Fruit fly (Drosophila melanogaster) whole organism, embryonic: ENCODE results near the gene Srp9.

Experiments used
- Ada2b ChIP-seq: fragments of 200-800 bp; sonication (Bioruptor generic); IDR thresholded peaks from 2 replicates; pipeline ENCODE4 v1.3.6; 2022; ENCODE audit warnings: missing biosample characterization, missing genetic modification characterization
- B-H1 ChIP-seq: fragments of 200-800 bp; sonication (Bioruptor generic); IDR thresholded peaks from 3 replicates; pipeline ENCODE4 v1.3.6; 2022; ENCODE audit warnings: missing biosample characterization, missing genetic modification characterization
- CG10274 ChIP-seq: fragments of 200-800 bp; sonication (Bioruptor generic); optimal IDR thresholded peaks from 3 replicates; lab custom pipeline; 2017; ENCODE audit warnings: missing biosample characterization, mild to moderate bottlenecking, missing genetic modification characterization
- CG11085 ChIP-seq: fragments of 200-800 bp; sonication (Bioruptor generic); IDR thresholded peaks from 2 replicates; pipeline ENCODE4 v1.3.6; 2022; ENCODE audit warnings: missing biosample characterization, missing genetic modification characterization
- CG11398 ChIP-seq: fragments of 200-800 bp; sonication (Bioruptor generic); optimal IDR thresholded peaks from 2 replicates; lab custom pipeline; 2016; ENCODE audit warnings: missing biosample characterization, missing genetic modification characterization
- CG12104 ChIP-seq: fragments of 200-800 bp; sonication (Bioruptor generic); optimal IDR thresholded peaks from 3 replicates; lab custom pipeline; 2016; ENCODE audit warnings: missing biosample characterization, missing genetic modification characterization
- CG12155 ChIP-seq: fragments of 200-800 bp; sonication (Bioruptor generic); optimal IDR thresholded peaks from 3 replicates; lab custom pipeline; 2016; ENCODE audit warnings: missing biosample characterization, missing genetic modification characterization
- CG14441 ChIP-seq: fragments of 200-800 bp; sonication (Bioruptor generic); IDR thresholded peaks from 2 replicates; pipeline ENCODE4 v1.3.6; 2022; ENCODE audit warnings: missing biosample characterization, missing genetic modification characterization
- CG15514 ChIP-seq: fragments of 200-800 bp; sonication (Bioruptor generic); optimal IDR thresholded peaks from 3 replicates; lab custom pipeline; 2017; ENCODE audit warnings: missing biosample characterization, missing genetic modification characterization, mild to moderate bottlenecking, moderate library complexity, missing genetic modification reagents
- CG17802 ChIP-seq: fragments of 200-800 bp; sonication (Bioruptor generic); optimal IDR thresholded peaks from 2 replicates; lab custom pipeline; 2018; ENCODE audit warnings: missing biosample characterization, mild to moderate bottlenecking, missing genetic modification characterization, moderate library complexity
- CG17912 ChIP-seq: fragments of 200-800 bp; sonication (Bioruptor generic); optimal IDR thresholded peaks from 2 replicates; lab custom pipeline; 2018; ENCODE audit warnings: missing biosample characterization, mild to moderate bottlenecking, missing genetic modification characterization
- CG2678 ChIP-seq: fragments of 200-800 bp; sonication (Bioruptor generic); optimal IDR thresholded peaks from 3 replicates; lab custom pipeline; 2019; ENCODE audit warnings: missing biosample characterization, mild to moderate bottlenecking, missing genetic modification characterization, moderate library complexity
- CG3838 ChIP-seq: fragments of 200-800 bp; sonication (Bioruptor generic); optimal IDR thresholded peaks from 3 replicates; lab custom pipeline; 2016; ENCODE audit warnings: missing biosample characterization, missing genetic modification characterization
- CG3995 ChIP-seq: fragments of 200-800 bp; sonication (Bioruptor generic); optimal IDR thresholded peaks from 3 replicates; lab custom pipeline; 2016; ENCODE audit warnings: missing biosample characterization, missing genetic modification characterization
- CG4820 ChIP-seq: fragments of 200-800 bp; sonication (Bioruptor generic); optimal IDR thresholded peaks from 3 replicates; lab custom pipeline; 2016; ENCODE audit warnings: missing biosample characterization, missing genetic modification characterization
- CG6272 ChIP-seq: fragments of 200-800 bp; sonication (Bioruptor generic); IDR thresholded peaks from 2 replicates; pipeline ENCODE4 v1.3.6; 2022; ENCODE audit warnings: missing biosample characterization, missing genetic modification characterization
- CG6683 ChIP-seq: fragments of 200-800 bp; sonication (Bioruptor generic); optimal IDR thresholded peaks from 2 replicates; lab custom pipeline; 2017; ENCODE audit warnings: missing biosample characterization, mild to moderate bottlenecking, missing genetic modification characterization, missing genetic modification reagents
- CG8765 ChIP-seq: fragments of 200-800 bp; sonication (Bioruptor generic); IDR thresholded peaks from 2 replicates; pipeline ENCODE4 v1.3.6; 2022; ENCODE audit warnings: missing biosample characterization, missing genetic modification characterization
- CG9797 ChIP-seq: fragments of 200-800 bp; sonication (Bioruptor generic); optimal IDR thresholded peaks from 3 replicates; lab custom pipeline; 2018; ENCODE audit warnings: missing biosample characterization, mild to moderate bottlenecking, missing genetic modification characterization
- Dp ChIP-seq: fragments of 200-800 bp; sonication (Bioruptor generic); optimal IDR thresholded peaks from 2 replicates; lab custom pipeline; 2018; ENCODE audit warnings: missing biosample characterization, mild to moderate bottlenecking, missing genetic modification characterization, moderate library complexity
- Gug ChIP-seq: fragments of 200-800 bp; sonication (Bioruptor generic); IDR thresholded peaks from 4 replicates; pipeline ENCODE4 v1.3.6; 2022; ENCODE audit warnings: missing biosample characterization, missing genetic modification characterization
- H15 ChIP-seq: fragments of 200-800 bp; sonication (Bioruptor generic); IDR thresholded peaks from 3 replicates; pipeline ENCODE4 v1.3.6; 2022; ENCODE audit warnings: missing biosample characterization, missing genetic modification characterization
- Hr39 ChIP-seq: fragments of >200 bp; optimal IDR thresholded peaks from 2 replicates; lab custom pipeline; 2017
- Hr51 ChIP-seq, 2 experiments: fragments of 200-800 bp; sonication (Bioruptor generic); optimal IDR thresholded peaks; 2 replicates in 1 of 2; 3 replicates in 1 of 2; lab custom pipeline; 2016 to 2018; ENCODE audit warnings: missing biosample characterization in 2 of 2, missing genetic modification characterization in 2 of 2, mild to moderate bottlenecking in 1 of 2, moderate library complexity in 1 of 2
- Jarid2 ChIP-seq: fragments of 200-800 bp; sonication (Bioruptor generic); optimal IDR thresholded peaks from 3 replicates; lab custom pipeline; 2017; ENCODE audit warnings: mild to moderate bottlenecking, missing biosample characterization, missing genetic modification reagents, missing genetic modification characterization
- MESR4 ChIP-seq: fragments of 200-800 bp; sonication (Bioruptor generic); optimal IDR thresholded peaks from 2 replicates; lab custom pipeline; 2018; ENCODE audit warnings: missing biosample characterization, mild to moderate bottlenecking, missing genetic modification characterization, moderate library complexity
- Max ChIP-seq: fragments of 200-800 bp; sonication (Bioruptor generic); optimal IDR thresholded peaks from 2 replicates; lab custom pipeline; 2016; ENCODE audit warnings: missing biosample characterization, mild to moderate bottlenecking, missing genetic modification characterization
- Taf1 ChIP-seq: fragments of 200-800 bp; sonication (Bioruptor generic); IDR thresholded peaks from 2 replicates; pipeline ENCODE4 v1.3.6; 2022; ENCODE audit warnings: missing biosample characterization, missing genetic modification characterization
- ab ChIP-seq: fragments of 200-800 bp; sonication (Bioruptor generic); optimal IDR thresholded peaks from 2 replicates; lab custom pipeline; 2016; ENCODE audit warnings: missing biosample characterization, missing genetic modification characterization
- ara ChIP-seq: fragments of 200-800 bp; sonication (Bioruptor generic); IDR thresholded peaks from 2 replicates; pipeline ENCODE4 v1.3.6; 2022; ENCODE audit warnings: missing biosample characterization, missing genetic modification characterization
- ci ChIP-seq: fragments of 200-800 bp; sonication (Bioruptor generic); IDR thresholded peaks from 3 replicates; pipeline ENCODE4 v1.3.6; 2022; ENCODE audit warnings: missing biosample characterization, missing genetic modification characterization
- dm ChIP-seq: fragments of 200-800 bp; sonication (Bioruptor generic); optimal IDR thresholded peaks from 3 replicates; lab custom pipeline; 2016; ENCODE audit warnings: missing biosample characterization, missing genetic modification characterization
- dmrt11E ChIP-seq: fragments of 200-800 bp; sonication (Bioruptor generic); optimal IDR thresholded peaks from 3 replicates; lab custom pipeline; 2018; ENCODE audit warnings: missing biosample characterization, mild to moderate bottlenecking, missing genetic modification characterization, moderate library complexity
- gce ChIP-seq: fragments of 200-800 bp; sonication (Bioruptor generic); IDR thresholded peaks from 3 replicates; pipeline ENCODE4 v1.3.6; 2022; ENCODE audit warnings: missing biosample characterization, missing genetic modification characterization
- gem ChIP-seq: fragments of 200-800 bp; sonication (Bioruptor generic); optimal IDR thresholded peaks from 2 replicates; lab custom pipeline; 2019; ENCODE audit warnings: missing biosample characterization, mild to moderate bottlenecking, missing genetic modification characterization, moderate library complexity
- grn ChIP-seq: fragments of 200-800 bp; sonication (Bioruptor generic); optimal IDR thresholded peaks from 3 replicates; lab custom pipeline; 2017; ENCODE audit warnings: missing biosample characterization, missing genetic modification characterization
- gsb-n ChIP-seq: fragments of 200-800 bp; sonication (Bioruptor generic); optimal IDR thresholded peaks from 3 replicates; lab custom pipeline; 2018; ENCODE audit warnings: missing biosample characterization, mild to moderate bottlenecking, missing genetic modification characterization
- insv ChIP-seq, 2 experiments: fragments of 200-800 bp; sonication (Bioruptor generic); optimal IDR thresholded peaks; 3 replicates each; lab custom pipeline; 2016 to 2018; ENCODE audit warnings: missing biosample characterization in 2 of 2, missing genetic modification characterization in 2 of 2
- klu ChIP-seq: fragments of 200-800 bp; sonication (Bioruptor generic); IDR thresholded peaks from 2 replicates; pipeline ENCODE4 v1.3.6; 2022; ENCODE audit warnings: missing biosample characterization, missing genetic modification characterization
- mirr ChIP-seq: fragments of 200-800 bp; sonication (Bioruptor generic); optimal IDR thresholded peaks from 3 replicates; lab custom pipeline; 2018; ENCODE audit warnings: missing biosample characterization, mild to moderate bottlenecking, missing genetic modification characterization
- oc ChIP-seq: fragments of 200-800 bp; sonication (Bioruptor generic); optimal IDR thresholded peaks from 2 replicates; lab custom pipeline; 2018; ENCODE audit warnings: missing biosample characterization, mild to moderate bottlenecking, missing genetic modification characterization, moderate library complexity
- pho ChIP-seq: fragments of 200-800 bp; sonication (Bioruptor generic); optimal IDR thresholded peaks from 2 replicates; lab custom pipeline; 2016; ENCODE audit warnings: missing biosample characterization, missing genetic modification characterization
- ranshi ChIP-seq: fragments of 200-800 bp; sonication (Bioruptor generic); IDR thresholded peaks from 2 replicates; pipeline ENCODE4 v1.3.6; 2022; ENCODE audit warnings: missing biosample characterization, missing genetic modification characterization
- rib ChIP-seq: fragments of 200-800 bp; sonication (Bioruptor generic); IDR thresholded peaks from 2 replicates; pipeline ENCODE4 v1.3.6; 2022; ENCODE audit warnings: missing biosample characterization, missing genetic modification characterization
- ro ChIP-seq: fragments of 200-800 bp; sonication (Bioruptor generic); IDR thresholded peaks from 2 replicates; pipeline ENCODE4 v1.3.6; 2022; ENCODE audit warnings: missing biosample characterization, missing genetic modification characterization
- seq ChIP-seq: fragments of 200-800 bp; sonication (Bioruptor generic); IDR thresholded peaks from 2 replicates; pipeline ENCODE4 v1.3.6; 2022; ENCODE audit warnings: missing biosample characterization, missing genetic modification characterization
- tin ChIP-seq: fragments of 200-800 bp; sonication (Bioruptor generic); optimal IDR thresholded peaks from 3 replicates; lab custom pipeline; 2016; ENCODE audit warnings: missing biosample characterization, missing genetic modification characterization
- toy ChIP-seq: fragments of 200-800 bp; sonication (Bioruptor generic); IDR thresholded peaks from 2 replicates; pipeline ENCODE4 v1.3.6; 2022; ENCODE audit warnings: missing biosample characterization, missing genetic modification characterization
- vfl ChIP-seq: fragments of 200-800 bp; sonication (Bioruptor generic); optimal IDR thresholded peaks from 2 replicates; lab custom pipeline; 2016; ENCODE audit warnings: missing biosample characterization, missing genetic modification characterization
- yki ChIP-seq: fragments of >200 bp; optimal IDR thresholded peaks from 3 replicates; lab custom pipeline; 2018
- zfh1 ChIP-seq: fragments of 200-800 bp; sonication (Bioruptor generic); IDR thresholded peaks from 3 replicates; pipeline ENCODE4 v1.3.6; 2022; ENCODE audit warnings: missing biosample characterization, missing genetic modification characterization

Gene Srp9

dm6 chr3L:7911765-7912556 lies 24.2 kb upstream of the Srp9 start, which contains the start of the genes pbl and CG8281 (continued):
- TF ChIP-seq ranshi: peak; percentile 42
- TF ChIP-seq Max (GFP tag; lab: Kevin White, UChicago): no peak
- no peak; the same call in 1 of the 2 replicates for TF ChIP-seq rib
- no peak for TF ChIP-seq Gug (GFP tag; lab: Robert Waterston, UW)
- no peak for TF ChIP-seq H15 (GFP tag; lab: Robert Waterston, UW)
- TF ChIP-seq Jarid2 (GFP tag; lab: Kevin White, UChicago): peak; percentile 24
- peak; percentile 69 for TF ChIP-seq CG2678 (tag; lab: Kevin White, UChicago)
- TF ChIP-seq mirr: peak; percentile 19
- no peak for TF ChIP-seq insv (GFP tag; optimal IDR thresholded peaks at IDR 0.05; lab: Kevin White, UChicago)
- peak; percentile 69 for TF ChIP-seq CG14441 (GFP tag; lab: Robert Waterston, UW)
- no peak for TF ChIP-seq ro (GFP tag; lab: Robert Waterston, UW)
- no peak for TF ChIP-seq CG8765 (GFP tag; lab: Robert Waterston, UW)
- no peak for TF ChIP-seq Taf1
- TF ChIP-seq MESR4 (GFP tag; lab: Kevin White, UChicago): peak; percentile 99
- peak; percentile 15 for TF ChIP-seq CG4820
- peak; percentile 44; the same call in 1 of the 2 replicates for TF ChIP-seq Ada2b (GFP tag; lab: Robert Waterston, UW)
- TF ChIP-seq CG6683 (GFP tag; lab: Kevin White, UChicago): no peak
- no peak for TF ChIP-seq vfl (GFP tag; lab: Kevin White, UChicago)
- no peak for TF ChIP-seq gce
- TF ChIP-seq Dp (GFP tag; lab: Kevin White, UChicago): peak; percentile 90
- no peak for TF ChIP-seq CG3838 (GFP tag; lab: Kevin White, UChicago)
- TF ChIP-seq pho (GFP tag; lab: Kevin White, UChicago): peak; percentile 31
- TF ChIP-seq CG17912: no peak
- no peak for TF ChIP-seq yki (lab: Kevin White, UChicago)
- no peak for TF ChIP-seq CG11085
- peak; percentile 65 for TF ChIP-seq gem
- TF ChIP-seq grn: no peak
- no peak for TF ChIP-seq B-H1 (GFP tag; lab: Robert Waterston, UW)
- TF ChIP-seq CG10274 (GFP tag; lab: Kevin White, UChicago): no peak
- TF ChIP-seq CG17802 (tag; lab: Kevin White, UChicago): no peak
- TF ChIP-seq dmrt11E (tag; lab: Kevin White, UChicago): peak; percentile 44
- TF ChIP-seq klu (GFP tag; lab: Robert Waterston, UW): no peak
- TF ChIP-seq zfh1 (GFP tag; lab: Robert Waterston, UW): peak; percentile 68
- TF ChIP-seq Hr39 (lab: Kevin White, UChicago): no peak
- TF ChIP-seq CG9797: peak; percentile 90
- peak; percentile 71 for TF ChIP-seq CG12155 (GFP tag; lab: Kevin White, UChicago)
- peak; percentile 18 for TF ChIP-seq CG12104
- TF ChIP-seq toy (GFP tag; lab: Robert Waterston, UW): no peak
- no peak for TF ChIP-seq CG11398 (GFP tag; lab: Kevin White, UChicago)
- TF ChIP-seq CG3995: peak; percentile 20
- no peak for TF ChIP-seq ara
- no peak for TF ChIP-seq oc (tag; lab: Kevin White, UChicago)
- peak; percentile 79 for TF ChIP-seq CG15514 (GFP tag; lab: Kevin White, UChicago)
- TF ChIP-seq seq (GFP tag; lab: Robert Waterston, UW): 0 out of 2 replicates have a peak, but pooled peaks have one; percentile 6
- no peak for TF ChIP-seq ab (GFP tag; lab: Kevin White, UChicago)
- TF ChIP-seq tin: peak; percentile 66
- TF ChIP-seq Hr51 (GFP tag; optimal IDR thresholded peaks at IDR 0.05; lab: Kevin White, UChicago): peak in 1 of 2 experiments; percentile 65
- no peak for TF ChIP-seq gsb-n (tag; lab: Kevin White, UChicago)
- TF ChIP-seq CG6272 (GFP tag; lab: Robert Waterston, UW): no peak
- peak; percentile 41 for TF ChIP-seq dm (GFP tag; lab: Kevin White, UChicago)
- peak; percentile 70; the same call in 1 of the 3 replicates for TF ChIP-seq ci (GFP tag; lab: Robert Waterston, UW)
